Worm (Caenorhabditis elegans) whole organism, L2 larva: ENCODE data around the gene F36H5.14.
"Not testable (repeated sequence)": the region's sequence is repeated elsewhere in the genome, so short reads cannot be mapped to it uniquely, and the experiment has no call there.

Experiments used
- R02D3.7 ChIP-seq: fragments of 150-350 bp; optimal IDR thresholded peaks from 2 replicates; lab custom pipeline; 2014; ENCODE audit warnings: missing biosample characterization, missing genetic modification characterization
- ama-1 ChIP-seq: fragments of 150-350 bp; optimal IDR thresholded peaks from 2 replicates; lab custom pipeline; 2018; ENCODE audit warnings: inconsistent platforms
- blmp-1 ChIP-seq: sonication (generic microtip); optimal IDR thresholded peaks from 2 replicates; lab custom pipeline; 2017; ENCODE audit warnings: missing genetic modification characterization, mild to moderate bottlenecking, missing compliant biosample characterization, antibody characterized with exemption, moderate library complexity; ENCODE audit not compliant: insufficient read depth
- lin-13 ChIP-seq: fragments of 150-350 bp; optimal IDR thresholded peaks from 2 replicates; lab custom pipeline; 2014; ENCODE audit warnings: missing biosample characterization, missing genetic modification reagents, missing genetic modification characterization
- nhr-237 ChIP-seq: fragments of 150-350 bp; optimal IDR thresholded peaks from 2 replicates; lab custom pipeline; 2014; ENCODE audit warnings: missing biosample characterization, missing genetic modification characterization
- nhr-77 ChIP-seq: fragments of 150-350 bp; optimal IDR thresholded peaks from 2 replicates; lab custom pipeline; 2014; ENCODE audit warnings: missing biosample characterization, missing genetic modification characterization
- unc-39 ChIP-seq: fragments of 150-350 bp; optimal IDR thresholded peaks from 2 replicates; lab custom pipeline; 2014; ENCODE audit warnings: missing biosample characterization, missing genetic modification characterization
- unc-62 ChIP-seq: fragments of 150-350 bp; optimal IDR thresholded peaks from 2 replicates; lab custom pipeline; 2014; ENCODE audit warnings: missing biosample characterization, missing genetic modification reagents, missing genetic modification characterization
- ztf-4 ChIP-seq: fragments of 150-350 bp; optimal IDR thresholded peaks from 2 replicates; lab custom pipeline; 2014; ENCODE audit warnings: missing biosample characterization, missing genetic modification characterization

ce11 chrII:1771347-1771746 lies 4.0 kb upstream of the F36H5.14 start, which contains the start of gene math-26:
- not testable (repeated sequence) for TF ChIP-seq lin-13 (GFP tag; lab: Kevin White, UChicago); R02D3.7 (tag; lab: Kevin White, UChicago); nhr-77 (tag; lab: Kevin White, UChicago); ama-1; nhr-237 (tag; lab: Kevin White, UChicago); unc-62 (GFP tag; lab: Kevin White, UChicago); ztf-4; unc-39 (tag; lab: Kevin White, UChicago); blmp-1
